Worm (Caenorhabditis elegans): ENCODE data around the gene H04D03.2.

ce11 chrIII:10404918-10405317 lies 37.3 kb downstream of the H04D03.2 start, which contains the start of the genes M03C11.3 and chl-1:
- no peak for TF ChIP-seq lin-13 (GFP tag; optimal IDR thresholded peaks at IDR 0.05)
- no peak for TF ChIP-seq ceh-90 (tag; optimal IDR thresholded peaks at IDR 0.05)
- no peak for TF ChIP-seq nhr-84 (tag; optimal IDR thresholded peaks at IDR 0.05)
- TF ChIP-seq nhr-28 (tag; optimal IDR thresholded peaks at IDR 0.05) = no peak
- TF ChIP-seq zag-1 (tag; optimal IDR thresholded peaks at IDR 0.05) = no peak
- TF ChIP-seq sptf-1 (tag; optimal IDR thresholded peaks at IDR 0.05) = no peak
- no peak for TF ChIP-seq snpc-4 (tag; optimal IDR thresholded peaks at IDR 0.05)
- no peak for TF ChIP-seq ama-1 (optimal IDR thresholded peaks at IDR 0.05)
- TF ChIP-seq vab-15 (tag; optimal IDR thresholded peaks at IDR 0.05) = no peak
- no peak for TF ChIP-seq mep-1 (tag; optimal IDR thresholded peaks at IDR 0.05)
- TF ChIP-seq alr-1 (tag; optimal IDR thresholded peaks at IDR 0.05; ENCODE audit: borderline replicate concordance) = no peak
- TF ChIP-seq ceh-82 (tag; optimal IDR thresholded peaks at IDR 0.05) = no peak
- TF ChIP-seq swsn-7 (tag; optimal IDR thresholded peaks at IDR 0.05) = no peak

Data from whole organism, L1 larva.